Worm (Caenorhabditis elegans): ENCODE data around the gene Y57A10C.11.

Y57A10C.11 gene

ce11 chrII:12385815-12386214 lies 28.9 kb downstream of the Y57A10C.11 start:
- TF ChIP-seq madf-6 (GFP tag; IDR thresholded peaks at IDR 0.05) (no peak), rpc-1 (optimal IDR thresholded peaks at IDR 0.05) (no peak), rpc-1 (tag; optimal IDR thresholded peaks at IDR 0.05) (peak; percentile 8), xnd-1 (tag; optimal IDR thresholded peaks at IDR 0.05) (no peak), F33H1.4 (GFP tag; IDR thresholded peaks at IDR 0.05) (no peak), snpc-4 (GFP tag; optimal IDR thresholded peaks at IDR 0.05) (peak; percentile 21), snpc-4 (tag; optimal IDR thresholded peaks at IDR 0.05) (peak in 3 of 4 experiments; percentile 28 to 90 (median 84)), snpc-1.1 (tag; optimal IDR thresholded peaks at IDR 0.05; ENCODE audit: insufficient read depth) (peak; percentile 67), zfh-2 (GFP tag; conservative IDR thresholded peaks at IDR 0.05) (peak; percentile 86), ztf-18 (tag; optimal IDR thresholded peaks at IDR 0.05) (no peak), hmg-1.2 (GFP tag; IDR thresholded peaks at IDR 0.05) (peak; percentile 17; the same call in 1 of the 2 replicates), egrh-3 (GFP tag; IDR thresholded peaks at IDR 0.05) (peak; percentile 31; the same call in 1 of the 2 replicates), Y53G8AR.9 (GFP tag; conservative IDR thresholded peaks at IDR 0.05) (no peak)

DNA sequence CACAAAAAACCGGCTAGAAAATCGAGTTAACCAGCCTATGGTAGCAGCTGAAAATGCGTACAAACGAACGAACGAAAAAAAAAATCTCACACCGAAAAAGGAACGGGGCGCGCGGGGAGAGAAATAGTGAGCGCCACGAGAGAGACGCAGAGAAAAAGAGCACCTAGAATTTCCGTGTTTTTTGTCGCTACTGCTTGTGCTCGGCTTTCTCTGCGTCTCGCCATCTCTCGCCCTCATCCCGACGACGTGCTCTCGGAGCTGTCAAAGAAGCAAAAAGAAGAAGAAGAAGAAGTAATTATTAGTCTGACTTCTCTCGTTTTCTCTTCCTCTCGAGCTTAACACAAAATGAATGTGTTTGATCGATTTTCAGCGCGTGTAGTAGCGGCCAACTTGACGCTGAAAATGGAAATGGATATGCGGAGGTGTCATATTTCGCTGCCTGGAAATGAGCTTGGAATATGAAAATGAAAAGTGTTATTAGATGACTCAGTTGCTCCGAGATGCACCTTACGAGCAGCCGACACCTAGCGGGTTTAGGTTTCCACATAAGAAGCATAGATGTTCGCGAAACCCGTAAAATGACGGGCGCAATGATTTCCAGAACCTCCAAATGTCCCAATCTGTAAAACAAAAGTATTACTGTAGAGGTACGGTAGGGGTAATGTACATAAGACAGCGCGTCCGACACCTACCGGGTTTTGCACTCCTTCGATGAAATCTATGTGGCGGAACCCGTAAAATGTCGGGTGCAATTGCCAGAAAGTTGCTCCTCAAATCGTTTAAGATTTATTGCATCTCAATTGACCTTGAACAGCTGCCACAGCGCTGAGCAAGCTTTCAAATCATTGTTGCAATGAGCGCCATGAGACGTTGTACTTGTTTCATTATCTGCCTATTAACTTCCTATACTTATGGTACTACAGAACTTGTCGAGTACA lies 31.8 kb downstream of the Y57A10C.11 start, which contains the start of gene btb-14:
btb-14 (plus strand) TSS at position 839 of the 938 bp plus-strand sequence.
- TF ChIP-seq cebp-2 (GFP tag; IDR thresholded peaks at IDR 0.05): no peak
- TF ChIP-seq snpc-4 (GFP tag; optimal IDR thresholded peaks at IDR 0.05): peak; percentile 41
- TF ChIP-seq snpc-4 (tag; optimal IDR thresholded peaks at IDR 0.05): peak in 3 of 4 experiments; percentile 51 to 71 (median 61)
- no peak for TF ChIP-seq ZK185.1 (tag; optimal IDR thresholded peaks at IDR 0.05; ENCODE audit: poor library complexity, severe bottlenecking)
- TF ChIP-seq hrde-1 (tag; optimal IDR thresholded peaks at IDR 0.05; ENCODE audit: borderline replicate concordance): no peak
- no peak for TF ChIP-seq nfyb-1 (GFP tag; IDR thresholded peaks at IDR 0.05)
- no peak for TF ChIP-seq lin-54 (GFP tag; optimal IDR thresholded peaks at IDR 0.05)
- TF ChIP-seq K12H6.12 (tag; optimal IDR thresholded peaks at IDR 0.05): peak; percentile 26
- no peak for TF ChIP-seq lin-26 (GFP tag; IDR thresholded peaks at IDR 0.05)
- TF ChIP-seq fkh-3 (tag; optimal IDR thresholded peaks at IDR 0.05): no peak
- peak; percentile 75 for TF ChIP-seq zfh-2 (GFP tag; conservative IDR thresholded peaks at IDR 0.05)
- no peak for TF ChIP-seq hlh-12 (tag; optimal IDR thresholded peaks at IDR 0.05)
- TF ChIP-seq Y79H2A.3 (GFP tag; conservative IDR thresholded peaks at IDR 0.05): no peak
- TF ChIP-seq hmg-1.2 (GFP tag; IDR thresholded peaks at IDR 0.05): peak; percentile 84
- TF ChIP-seq sdz-38 (tag; optimal IDR thresholded peaks at IDR 0.05): no peak

ce11 chrII:12380888-12381287 lies 33.8 kb downstream of the Y57A10C.11 start:
- no peak for TF ChIP-seq hlh-12 (tag; optimal IDR thresholded peaks at IDR 0.05)
- TF ChIP-seq ztf-6 (GFP tag; IDR thresholded peaks at IDR 0.05): no peak
- TF ChIP-seq nfya-1 (tag; optimal IDR thresholded peaks at IDR 0.05; ENCODE audit: borderline replicate concordance, insufficient read depth): no peak
- TF ChIP-seq ztf-22 (GFP tag; optimal IDR thresholded peaks at IDR 0.05): no peak
- no peak for TF ChIP-seq xnd-1 (tag; optimal IDR thresholded peaks at IDR 0.05)
- TF ChIP-seq nhr-90 (tag; optimal IDR thresholded peaks at IDR 0.05): no peak
- TF ChIP-seq lin-54 (GFP tag; optimal IDR thresholded peaks at IDR 0.05): no peak
- no peak for TF ChIP-seq ccch-3 (GFP tag; optimal IDR thresholded peaks at IDR 0.05)
- no peak for TF ChIP-seq mxl-1 (tag; optimal IDR thresholded peaks at IDR 0.05)
- TF ChIP-seq Y67H2A.10 (GFP tag; conservative IDR thresholded peaks at IDR 0.05): no peak
- TF ChIP-seq F22D6.2 (tag; optimal IDR thresholded peaks at IDR 0.05): no peak
- TF ChIP-seq ztf-26 (tag; optimal IDR thresholded peaks at IDR 0.05): no peak
- TF ChIP-seq F57A8.1 (GFP tag; optimal IDR thresholded peaks at IDR 0.05): no peak

All from whole organism, young adult.